Worm (Caenorhabditis elegans) whole organism, late embryonic: ENCODE data around the gene fbxa-214.

Source experiments
- C08G9.2 ChIP-seq: sonication (generic microtip); optimal IDR thresholded peaks from 2 replicates; lab custom pipeline; 2016; ENCODE audit warnings: mild to moderate bottlenecking, missing genetic modification characterization, moderate library complexity, missing compliant biosample characterization
- C38D4.7 ChIP-seq: fragments of 200-800 bp; sonication (Bioruptor generic); optimal IDR thresholded peaks from 2 replicates; lab custom pipeline; 2018; ENCODE audit warnings: mild to moderate bottlenecking, missing genetic modification characterization, moderate library complexity, missing compliant biosample characterization
- F13H6.1 ChIP-seq: sonication (generic microtip); optimal IDR thresholded peaks from 2 replicates; lab custom pipeline; 2016; ENCODE audit warnings: missing genetic modification characterization, missing compliant biosample characterization
- K09A11.1 ChIP-seq: sonication (generic microtip); optimal IDR thresholded peaks from 2 replicates; lab custom pipeline; 2017; ENCODE audit warnings: antibody characterized with exemption, mild to moderate bottlenecking, missing genetic modification characterization, missing compliant biosample characterization; ENCODE audit not compliant: insufficient read depth
- Y22D7AL.16 ChIP-seq: sonication (generic microtip); optimal IDR thresholded peaks from 2 replicates; lab custom pipeline; 2016; ENCODE audit warnings: missing genetic modification characterization, missing compliant biosample characterization
- ahr-1 ChIP-seq: sonication (generic microtip); optimal IDR thresholded peaks from 2 replicates; lab custom pipeline; 2016; ENCODE audit warnings: missing genetic modification characterization, missing compliant biosample characterization
- ama-1 ChIP-seq: fragments of 150-350 bp; optimal IDR thresholded peaks from 2 replicates; lab custom pipeline; 2014
- ceh-14 ChIP-seq: sonication (generic microtip); optimal IDR thresholded peaks from 2 replicates; lab custom pipeline; 2016; ENCODE audit warnings: missing genotype, missing genetic modification characterization, missing compliant biosample characterization
- ceh-18 ChIP-seq: sonication (generic microtip); optimal IDR thresholded peaks from 2 replicates; lab custom pipeline; 2016; ENCODE audit warnings: missing genetic modification characterization, missing compliant biosample characterization
- ceh-19 ChIP-seq: fragments of 200-800 bp; sonication (Bioruptor generic); optimal IDR thresholded peaks from 2 replicates; lab custom pipeline; 2018; ENCODE audit warnings: mild to moderate bottlenecking, missing genetic modification characterization, missing compliant biosample characterization
- ceh-24 ChIP-seq: sonication (generic microtip); optimal IDR thresholded peaks from 2 replicates; lab custom pipeline; 2016; ENCODE audit warnings: mild to moderate bottlenecking, missing genetic modification characterization, missing compliant biosample characterization
- ceh-30 ChIP-seq: fragments of 150-350 bp; optimal IDR thresholded peaks from 2 replicates; lab custom pipeline; 2014; ENCODE audit warnings: missing biosample characterization, missing genetic modification characterization
- ceh-34 ChIP-seq: sonication (generic microtip); optimal IDR thresholded peaks from 2 replicates; lab custom pipeline; 2016; ENCODE audit warnings: mild to moderate bottlenecking, missing genetic modification characterization, missing compliant biosample characterization
- ceh-45 ChIP-seq: fragments of 200-800 bp; sonication (Bioruptor generic); IDR thresholded peaks from 2 replicates; pipeline ENCODE4 v1.3.6; 2022; ENCODE audit warnings: missing genetic modification reagents, missing genetic modification characterization, missing compliant biosample characterization
- ceh-48 ChIP-seq: sonication (generic microtip); optimal IDR thresholded peaks from 2 replicates; lab custom pipeline; 2016; ENCODE audit warnings: missing genetic modification characterization, inconsistent platforms, missing compliant biosample characterization
- ceh-6 ChIP-seq: fragments of 200-800 bp; sonication (Bioruptor generic); optimal IDR thresholded peaks from 2 replicates; lab custom pipeline; 2018; ENCODE audit warnings: mild to moderate bottlenecking, missing genetic modification characterization, missing compliant biosample characterization
- ceh-9 ChIP-seq: sonication (generic microtip); optimal IDR thresholded peaks from 2 replicates; lab custom pipeline; 2016; ENCODE audit warnings: mild to moderate bottlenecking, missing genetic modification characterization, inconsistent platforms, missing compliant biosample characterization
- che-1 ChIP-seq: sonication (generic microtip); optimal IDR thresholded peaks from 2 replicates; lab custom pipeline; 2016; ENCODE audit warnings: mild to moderate bottlenecking, missing genetic modification characterization, missing compliant biosample characterization
- elt-2 ChIP-seq: sonication (generic microtip); optimal IDR thresholded peaks from 2 replicates; lab custom pipeline; 2016; ENCODE audit warnings: missing genetic modification reagents, missing genetic modification characterization, missing compliant biosample characterization
- elt-4 ChIP-seq: sonication (generic microtip); optimal IDR thresholded peaks from 2 replicates; lab custom pipeline; 2016; ENCODE audit warnings: missing genetic modification characterization, missing compliant biosample characterization
- eyg-1 ChIP-seq: sonication (generic microtip); optimal IDR thresholded peaks from 2 replicates; lab custom pipeline; 2016; ENCODE audit warnings: missing genotype, missing genetic modification characterization, missing compliant biosample characterization
- fkh-10 ChIP-seq: fragments of 150-350 bp; optimal IDR thresholded peaks from 2 replicates; lab custom pipeline; 2014; ENCODE audit warnings: missing biosample characterization, missing genetic modification reagents, missing genetic modification characterization
- fkh-6 ChIP-seq: sonication (generic microtip); optimal IDR thresholded peaks from 2 replicates; lab custom pipeline; 2016; ENCODE audit warnings: missing genetic modification characterization, missing compliant biosample characterization
- gmeb-2 ChIP-seq: sonication (generic microtip); optimal IDR thresholded peaks from 2 replicates; lab custom pipeline; 2016; ENCODE audit warnings: missing genetic modification characterization, inconsistent platforms, missing compliant biosample characterization
- hlh-13 ChIP-seq: fragments of 200-800 bp; sonication (Bioruptor generic); optimal IDR thresholded peaks from 2 replicates; lab custom pipeline; 2018; ENCODE audit warnings: mild to moderate bottlenecking, missing genetic modification characterization, missing compliant biosample characterization
- hlh-15 ChIP-seq: sonication (generic microtip); optimal IDR thresholded peaks from 2 replicates; lab custom pipeline; 2016; ENCODE audit warnings: missing genetic modification characterization, missing compliant biosample characterization
- lim-6 ChIP-seq: sonication (generic microtip); optimal IDR thresholded peaks from 2 replicates; lab custom pipeline; 2016; ENCODE audit warnings: missing genetic modification characterization, missing compliant biosample characterization
- lin-11 ChIP-seq: fragments of 200-800 bp; sonication (Bioruptor generic); optimal IDR thresholded peaks from 2 replicates; lab custom pipeline; 2018; ENCODE audit warnings: mild to moderate bottlenecking, missing genetic modification characterization, missing compliant biosample characterization
- mec-3 ChIP-seq: sonication (generic microtip); optimal IDR thresholded peaks from 2 replicates; lab custom pipeline; 2016; ENCODE audit warnings: borderline replicate concordance, missing genetic modification characterization, missing compliant biosample characterization
- nfya-1 ChIP-seq: sonication (generic microtip); optimal IDR thresholded peaks from 2 replicates; lab custom pipeline; 2017; ENCODE audit warnings: missing genetic modification characterization, mild to moderate bottlenecking, missing compliant biosample characterization, antibody characterized with exemption, moderate library complexity
- npax-4 ChIP-seq: sonication (generic microtip); optimal IDR thresholded peaks from 2 replicates; lab custom pipeline; 2016; ENCODE audit warnings: missing genetic modification characterization, missing compliant biosample characterization
- odd-2 ChIP-seq: sonication (generic microtip); optimal IDR thresholded peaks from 2 replicates; lab custom pipeline; 2017; ENCODE audit warnings: antibody characterized with exemption, mild to moderate bottlenecking, missing genetic modification characterization, missing compliant biosample characterization
- pag-3 ChIP-seq: sonication (generic microtip); optimal IDR thresholded peaks from 2 replicates; lab custom pipeline; 2016; ENCODE audit warnings: missing compliant biosample characterization, missing genetic modification characterization, borderline replicate concordance
- pax-1 ChIP-seq: fragments of 150-350 bp; optimal IDR thresholded peaks from 2 replicates; lab custom pipeline; 2014; ENCODE audit warnings: missing biosample characterization, missing genetic modification characterization
- pha-2 ChIP-seq: sonication (generic microtip); optimal IDR thresholded peaks from 2 replicates; lab custom pipeline; 2017; ENCODE audit warnings: mild to moderate bottlenecking, missing genetic modification characterization, missing compliant biosample characterization
- pha-4 ChIP-seq: fragments of 150-350 bp; optimal IDR thresholded peaks from 2 replicates; lab custom pipeline; 2018; ENCODE audit warnings: missing biosample characterization, missing genetic modification reagents, missing genetic modification characterization
- pqm-1 ChIP-seq: sonication (generic microtip); optimal IDR thresholded peaks from 2 replicates; lab custom pipeline; 2016; ENCODE audit warnings: missing genetic modification characterization, missing compliant biosample characterization
- pros-1 ChIP-seq: fragments of 150-350 bp; optimal IDR thresholded peaks from 2 replicates; lab custom pipeline; 2014; ENCODE audit warnings: missing biosample characterization, missing genetic modification reagents, missing genetic modification characterization
- ref-2 ChIP-seq: sonication (generic microtip); optimal IDR thresholded peaks from 2 replicates; lab custom pipeline; 2016; ENCODE audit warnings: missing genetic modification characterization, missing compliant biosample characterization
- rnt-1 ChIP-seq: sonication (generic microtip); optimal IDR thresholded peaks from 2 replicates; lab custom pipeline; 2016; ENCODE audit warnings: missing genetic modification characterization, missing compliant biosample characterization
- sdc-2 ChIP-seq: sonication (generic microtip); optimal IDR thresholded peaks from 2 replicates; lab custom pipeline; 2016; ENCODE audit warnings: missing genotype, missing genetic modification characterization, missing compliant biosample characterization
- sox-2 ChIP-seq: fragments of 200-800 bp; sonication (Bioruptor generic); IDR thresholded peaks from 2 replicates; pipeline ENCODE4 v1.3.6; 2022; ENCODE audit warnings: missing genetic modification reagents, missing genetic modification characterization, missing compliant biosample characterization
- syd-9 ChIP-seq: sonication (generic microtip); optimal IDR thresholded peaks from 2 replicates; lab custom pipeline; 2016; ENCODE audit warnings: mild to moderate bottlenecking, missing genetic modification characterization, moderate library complexity, missing compliant biosample characterization
- tbx-2 ChIP-seq: sonication (generic microtip); optimal IDR thresholded peaks from 2 replicates; lab custom pipeline; 2016; ENCODE audit warnings: missing genetic modification characterization, missing compliant biosample characterization
- unc-3 ChIP-seq, 2 experiments: fragments of 200-800 bp in 1 of 2; sonication (Bioruptor generic) in 1 of 2; sonication (generic microtip) in 1 of 2; conservative IDR thresholded peaks in 1 of 2; optimal IDR thresholded peaks in 1 of 2; 2 replicates each; pipeline versions ENCODE4 v1.3.6 to Lab custom; 2016 to 2022; ENCODE audit warnings: missing compliant biosample characterization in 2 of 2, missing genetic modification characterization in 2 of 2, missing genetic modification reagents in 1 of 2
- unc-42 ChIP-seq: sonication (generic microtip); optimal IDR thresholded peaks from 2 replicates; lab custom pipeline; 2016; ENCODE audit warnings: missing genotype, missing genetic modification characterization, missing compliant biosample characterization
- ztf-16 ChIP-seq: sonication (generic microtip); optimal IDR thresholded peaks from 2 replicates; lab custom pipeline; 2017; ENCODE audit warnings: missing genetic modification characterization, missing compliant biosample characterization

fbxa-214 gene

DNA sequence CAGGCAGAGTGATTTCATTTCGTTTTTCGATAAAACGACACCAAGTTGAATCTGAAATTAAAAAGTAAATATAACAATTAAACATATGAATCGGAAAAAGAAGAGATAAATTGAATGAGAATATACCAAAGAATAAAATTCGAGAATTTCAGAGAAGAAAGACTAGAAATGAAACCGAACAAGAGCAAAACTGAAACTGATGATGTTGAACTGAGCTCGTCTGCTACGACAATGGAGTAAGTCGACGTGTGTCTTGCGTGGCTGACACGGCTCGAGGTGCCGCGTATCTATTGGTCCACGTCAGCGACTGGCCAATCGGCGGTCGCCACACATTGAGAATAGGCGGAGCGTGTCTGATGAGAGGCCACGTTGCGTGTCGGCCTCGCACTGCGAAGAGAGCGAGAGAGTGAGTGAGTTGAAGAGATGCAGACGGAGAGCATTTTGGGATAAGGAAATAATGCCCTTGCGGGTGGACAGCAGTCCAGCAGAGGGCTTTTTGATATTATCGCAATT is 30.7 kb upstream of the fbxa-214 start, which contains the start of gene crt-1 (continued):
- TF ChIP-seq C38D4.7 (GFP tag; lab: Kevin White, UChicago) = no peak
- TF ChIP-seq ahr-1 (tag; lab: Kevin White, UChicago) = no peak
- TF ChIP-seq sdc-2 = peak; percentile 15
- no peak for TF ChIP-seq che-1
- peak; percentile 48 for TF ChIP-seq ceh-18
- no peak for TF ChIP-seq ceh-48
- TF ChIP-seq ceh-30 (tag; lab: Kevin White, UChicago) = no peak
- TF ChIP-seq nfya-1 (tag; lab: Kevin White, UChicago) = peak; percentile 100
- TF ChIP-seq ceh-6 = no peak
- TF ChIP-seq npax-4 (tag; lab: Kevin White, UChicago) = no peak
- TF ChIP-seq unc-3 (GFP tag; conservative IDR thresholded peaks at IDR 0.05; lab: Robert Waterston, UW) = no peak
- TF ChIP-seq unc-3 (tag; optimal IDR thresholded peaks at IDR 0.05; lab: Kevin White, UChicago) = no peak
- no peak for TF ChIP-seq lin-11 (tag; lab: Kevin White, UChicago)
- TF ChIP-seq eyg-1 (tag; lab: Kevin White, UChicago) = no peak
- TF ChIP-seq tbx-2 (tag; lab: Kevin White, UChicago) = peak; percentile 65
- no peak for TF ChIP-seq C08G9.2 (tag; lab: Kevin White, UChicago)
- TF ChIP-seq unc-42 = peak; percentile 22
- TF ChIP-seq pax-1 (tag; lab: Kevin White, UChicago) = peak; percentile 92
- TF ChIP-seq ref-2 (tag; lab: Kevin White, UChicago) = peak; percentile 84
- TF ChIP-seq pha-4 (tag; lab: Kevin White, UChicago) = no peak
- TF ChIP-seq ceh-24 (tag; lab: Kevin White, UChicago) = no peak
- TF ChIP-seq gmeb-2 (tag; lab: Kevin White, UChicago) = no peak
- no peak for TF ChIP-seq mec-3
- TF ChIP-seq hlh-15 (tag; lab: Kevin White, UChicago) = no peak
- TF ChIP-seq elt-4 (tag; lab: Kevin White, UChicago) = no peak
- no peak for TF ChIP-seq ceh-45 (GFP tag; lab: Robert Waterston, UW)
- TF ChIP-seq F13H6.1 (tag; lab: Kevin White, UChicago) = no peak
- TF ChIP-seq sox-2 (GFP tag; lab: Robert Waterston, UW) = peak; percentile 39; the same call in 1 of the 2 replicates
- no peak for TF ChIP-seq K09A11.1 (tag; lab: Kevin White, UChicago)
- TF ChIP-seq rnt-1 = peak; percentile 62
- no peak for TF ChIP-seq hlh-13 (GFP tag; lab: Kevin White, UChicago)
- TF ChIP-seq Y22D7AL.16 = no peak
- peak; percentile 55 for TF ChIP-seq ceh-14 (tag; lab: Kevin White, UChicago)
- no peak for TF ChIP-seq pag-3 (tag; lab: Kevin White, UChicago)

DNA sequence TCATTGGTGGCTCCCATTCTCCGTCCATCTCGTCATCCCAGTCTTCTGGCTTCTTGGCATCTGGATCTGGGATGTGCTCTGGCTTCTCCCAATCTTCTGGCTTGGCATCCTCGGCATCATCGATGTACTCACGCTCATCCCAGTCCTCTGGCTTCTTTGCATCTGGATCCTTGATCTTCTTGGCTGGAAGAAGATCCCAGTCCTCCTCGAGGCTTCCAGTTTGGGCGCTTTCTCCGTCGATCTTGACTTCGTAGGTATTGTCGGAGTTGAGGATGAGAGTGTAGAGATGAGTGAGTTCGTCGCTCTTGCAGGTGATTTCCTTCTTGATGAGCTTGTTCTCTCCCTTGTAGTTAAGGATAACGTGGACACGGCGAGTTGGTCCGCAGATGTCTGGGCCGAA is 29.8 kb upstream of the fbxa-214 start:
- TF ChIP-seq pros-1 (tag; lab: Kevin White, UChicago) (no peak), lim-6 (tag; lab: Kevin White, UChicago) (no peak), odd-2 (no peak), pha-2 (tag; lab: Kevin White, UChicago) (no peak), pqm-1 (tag; lab: Kevin White, UChicago) (no peak), pag-3 (tag; lab: Kevin White, UChicago) (no peak), ahr-1 (tag; lab: Kevin White, UChicago) (no peak), ceh-34 (tag; lab: Kevin White, UChicago) (no peak)

DNA sequence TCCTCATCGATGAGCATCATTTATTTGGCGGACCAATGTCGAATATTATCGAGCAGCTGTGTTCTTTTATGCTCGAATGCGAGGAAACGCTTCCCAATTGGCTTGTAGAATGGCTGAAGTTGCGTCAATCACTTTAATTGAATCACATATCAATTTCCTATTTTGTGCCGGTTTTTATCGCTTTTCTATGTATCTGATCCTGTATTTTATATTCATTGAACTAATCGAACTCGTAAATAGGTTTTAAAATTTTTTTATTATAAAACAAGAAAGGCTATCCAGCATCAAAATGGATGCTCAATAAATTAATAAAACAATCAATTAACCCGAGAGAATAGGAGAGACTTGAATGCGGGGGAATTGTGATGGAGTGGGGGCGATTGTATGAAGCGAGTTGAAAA is 28.9 kb upstream of the fbxa-214 start:
- peak; percentile 28 for TF ChIP-seq elt-2 (tag; lab: Kevin White, UChicago)
- TF ChIP-seq mec-3 = no peak
- no peak for TF ChIP-seq ztf-16 (tag; lab: Kevin White, UChicago)
- TF ChIP-seq pha-2 (tag; lab: Kevin White, UChicago) = peak; percentile 16
- TF ChIP-seq fkh-6 (tag; lab: Kevin White, UChicago) = no peak
- TF ChIP-seq unc-42 = peak; percentile 16
- TF ChIP-seq pros-1 (tag; lab: Kevin White, UChicago) = no peak
- TF ChIP-seq ama-1 (lab: Kevin White, UChicago) = peak; percentile 93
- no peak for TF ChIP-seq ceh-19 (GFP tag; lab: Kevin White, UChicago)
- no peak for TF ChIP-seq ceh-48
- TF ChIP-seq tbx-2 (tag; lab: Kevin White, UChicago) = no peak
- no peak for TF ChIP-seq ceh-9 (tag; lab: Kevin White, UChicago)
- TF ChIP-seq syd-9 (tag; lab: Kevin White, UChicago) = peak; percentile 1
- TF ChIP-seq fkh-10 (GFP tag; lab: Kevin White, UChicago) = no peak
